Fruit fly (Drosophila melanogaster): ENCODE results near the gene CG5787.

The CG5787 gene

dm6 chr2L:12720430-12721396, 8.0 kb upstream of the CG5787 start (continued):
- TF ChIP-seq sna (GFP tag; IDR thresholded peaks at IDR 0.05; ENCODE audit: partially characterized antibody) (no peak), klu (GFP tag; IDR thresholded peaks at IDR 0.05) (no peak), Vsx1 (GFP tag; optimal IDR thresholded peaks at IDR 0.05) (no peak), cad (GFP tag; optimal IDR thresholded peaks at IDR 0.05) (no peak), ewg (GFP tag; optimal IDR thresholded peaks at IDR 0.05) (no peak), CG5953 (GFP tag; IDR thresholded peaks at IDR 0.05) (no peak), Six4 (GFP tag; optimal IDR thresholded peaks at IDR 0.05) (no peak), CG10565 (GFP tag; optimal IDR thresholded peaks at IDR 0.05) (no peak), CG5245 (GFP tag; optimal IDR thresholded peaks at IDR 0.05) (peak; percentile 4), CG11723 (GFP tag; optimal IDR thresholded peaks at IDR 0.05) (no peak), Side (GFP tag; optimal IDR thresholded peaks at IDR 0.05) (peak; percentile 34), ham (GFP tag; IDR thresholded peaks at IDR 0.05) (no peak), nmo (GFP tag; optimal IDR thresholded peaks at IDR 0.05) (peak; percentile 65), nom (GFP tag; optimal IDR thresholded peaks at IDR 0.05) (no peak), Hmr (GFP tag; optimal IDR thresholded peaks at IDR 0.05) (peak; percentile 56), Lpt (GFP tag; optimal IDR thresholded peaks at IDR 0.05) (no peak), NC2α (GFP tag; optimal IDR thresholded peaks at IDR 0.05) (no peak), HmgZ (tag; optimal IDR thresholded peaks at IDR 0.05) (peak; percentile 32), sob (GFP tag; IDR thresholded peaks at IDR 0.05) (peak; percentile 60), ranshi (GFP tag; IDR thresholded peaks at IDR 0.05) (peak; percentile 57), pros (GFP tag; optimal IDR thresholded peaks at IDR 0.05) (no peak), Dad (GFP tag; optimal IDR thresholded peaks at IDR 0.05) (no peak), CG4820 (GFP tag; optimal IDR thresholded peaks at IDR 0.05) (peak; percentile 34), CG31365 (tag; optimal IDR thresholded peaks at IDR 0.05) (no peak), CG16813 (GFP tag; IDR thresholded peaks at IDR 0.05; ENCODE audit: partially characterized antibody) (no peak), peb (GFP tag; IDR thresholded peaks at IDR 0.05) (peak; percentile 18; the same call in 1 of the 2 replicates), unc-4 (GFP tag; IDR thresholded peaks at IDR 0.05; ENCODE audit: partially characterized antibody) (no peak), wor (GFP tag; IDR thresholded peaks at IDR 0.05) (no peak), CG3407 (GFP tag; optimal IDR thresholded peaks at IDR 0.05) (no peak), pho (GFP tag; optimal IDR thresholded peaks at IDR 0.05) (peak; percentile 21), PHDP (tag; optimal IDR thresholded peaks at IDR 0.05) (peak; percentile 39), CG3847 (GFP tag; IDR thresholded peaks at IDR 0.05) (peak; percentile 35; the same call in 1 of the 2 replicates), tup (GFP tag; optimal IDR thresholded peaks at IDR 0.05) (no peak), CG11504 (tag; optimal IDR thresholded peaks at IDR 0.05) (peak; percentile 72), HLH54F (GFP tag; optimal IDR thresholded peaks at IDR 0.05) (peak; percentile 27), CG15479 (GFP tag; optimal IDR thresholded peaks at IDR 0.05) (no peak), mam (GFP tag; optimal IDR thresholded peaks at IDR 0.05) (peak; percentile 41), shn (GFP tag; optimal IDR thresholded peaks at IDR 0.05) (no peak), CG16815 (GFP tag; optimal IDR thresholded peaks at IDR 0.05) (no peak), CG4617 (GFP tag; optimal IDR thresholded peaks at IDR 0.05; ENCODE audit: borderline replicate concordance) (no peak), az2 (GFP tag; optimal IDR thresholded peaks at IDR 0.05) (peak; percentile 36), Jarid2 (GFP tag; optimal IDR thresholded peaks at IDR 0.05) (peak; percentile 15), ken (GFP tag; IDR thresholded peaks at IDR 0.05) (no peak), danr (GFP tag; IDR thresholded peaks at IDR 0.05) (no peak; the same call in 1 of the 2 replicates), lbe (GFP tag; optimal IDR thresholded peaks at IDR 0.05) (no peak), Hr78 (GFP tag; optimal IDR thresholded peaks at IDR 0.05) (no peak), zfh1 (GFP tag; IDR thresholded peaks at IDR 0.05) (peak; percentile 45; the same call in 1 of the 3 replicates), Xbp1 (GFP tag; optimal IDR thresholded peaks at IDR 0.05) (peak; percentile 69)

All from whole organism, embryonic.